Worm (Caenorhabditis elegans) whole organism, L1 larva: Measurements from ENCODE around the gene fbxa-114.

Source experiments
- aly-2 ChIP-seq: fragments of 150-350 bp; optimal IDR thresholded peaks from 2 replicates; lab custom pipeline; 2014; ENCODE audit warnings: missing biosample characterization, missing genetic modification characterization
- egl-27 ChIP-seq, 2 experiments: fragments of 150-350 bp in 1 of 2; sonication (generic microtip); optimal IDR thresholded peaks; 3 replicates each; lab custom pipeline; 2017 to 2018; ENCODE audit warnings: missing biosample characterization in 2 of 2, missing genetic modification characterization in 2 of 2, missing genetic modification reagents in 2 of 2
- lin-15B ChIP-seq: fragments of 150-350 bp; sonication (generic microtip); optimal IDR thresholded peaks from 3 replicates; lab custom pipeline; 2014; ENCODE audit warnings: missing biosample characterization, missing genetic modification characterization
- lin-39 ChIP-seq: fragments of 150-350 bp; optimal IDR thresholded peaks from 2 replicates; lab custom pipeline; 2014; ENCODE audit warnings: missing biosample characterization, missing genetic modification reagents, missing genetic modification characterization
- mdl-1 ChIP-seq, 2 experiments: fragments of 150-350 bp; optimal IDR thresholded peaks; 2 replicates each; lab custom pipeline; 2014 to 2017; ENCODE audit warnings: missing biosample characterization in 2 of 2, missing genetic modification characterization in 2 of 2, inconsistent platforms in 1 of 2
- nhr-12 ChIP-seq: sonication (generic microtip); optimal IDR thresholded peaks from 2 replicates; lab custom pipeline; 2017; ENCODE audit warnings: missing biosample characterization, missing genetic modification characterization
- nhr-76 ChIP-seq: sonication (generic microtip); optimal IDR thresholded peaks from 2 replicates; lab custom pipeline; 2017; ENCODE audit warnings: missing biosample characterization, missing genetic modification characterization
- ztf-4 ChIP-seq: fragments of 150-350 bp; optimal IDR thresholded peaks from 2 replicates; lab custom pipeline; 2014; ENCODE audit warnings: missing biosample characterization, missing genetic modification characterization

DNA sequence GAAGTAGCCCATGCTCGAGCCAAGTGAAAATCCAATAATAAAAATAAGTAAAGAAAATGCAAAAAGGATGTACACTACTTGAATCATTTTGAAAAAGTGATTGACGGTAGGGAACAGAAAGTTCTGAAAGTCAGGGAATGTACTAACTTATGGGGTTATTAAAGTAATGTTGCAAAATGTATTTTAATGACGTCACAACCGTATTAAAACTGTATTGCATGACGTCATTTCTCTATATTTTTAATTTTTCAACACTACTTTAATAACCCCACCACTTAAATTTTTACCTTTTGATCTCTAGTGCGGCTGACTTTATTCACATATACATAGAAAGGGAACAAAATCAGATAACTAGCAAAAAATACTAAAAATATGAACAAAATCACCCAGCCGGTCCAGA, 19.1 kb upstream of the fbxa-114 start:
- TF ChIP-seq egl-27 (tag; optimal IDR thresholded peaks at IDR 0.05; lab: Kevin White, UChicago) (no peak), nhr-76 (tag; lab: Kevin White, UChicago) (no peak), lin-39 (tag; lab: Kevin White, UChicago) (no peak), ztf-4 (no peak), lin-15B (no peak), mdl-1 (tag; optimal IDR thresholded peaks at IDR 0.05; lab: Kevin White, UChicago) (no peak), aly-2 (tag; lab: Kevin White, UChicago) (no peak), nhr-12 (tag; lab: Kevin White, UChicago) (no peak)
